Worm (Caenorhabditis elegans) whole organism, L4 larva: ENCODE measurements around the gene tmem-17.

Experiments used
- D1046.2 ChIP-seq: fragments of 200-800 bp; sonication (Bioruptor generic); IDR thresholded peaks from 2 replicates; pipeline ENCODE4 v1.3.6; 2022; ENCODE audit warnings: missing genetic modification characterization, missing compliant biosample characterization
- aly-2 ChIP-seq: sonication (generic microtip); optimal IDR thresholded peaks from 2 replicates; lab custom pipeline; 2018; ENCODE audit warnings: missing biosample characterization, missing genetic modification characterization
- ceh-28 ChIP-seq: fragments of 150-350 bp; optimal IDR thresholded peaks from 2 replicates; lab custom pipeline; 2014; ENCODE audit warnings: missing biosample characterization, missing genetic modification reagents, missing genetic modification characterization
- lin-13 ChIP-seq: fragments of 150-350 bp; optimal IDR thresholded peaks from 2 replicates; lab custom pipeline; 2014; ENCODE audit warnings: missing biosample characterization, missing genetic modification reagents, missing genetic modification characterization
- lsy-2 ChIP-seq, 2 experiments: fragments of 150-350 bp in 1 of 2; sonication (generic microtip) in 1 of 2; optimal IDR thresholded peaks; 2 replicates each; lab custom pipeline; 2014 to 2017; ENCODE audit warnings: missing biosample characterization in 2 of 2, missing genetic modification characterization in 2 of 2
- nhr-48 ChIP-seq: sonication (generic microtip); optimal IDR thresholded peaks from 2 replicates; lab custom pipeline; 2016; ENCODE audit warnings: mild to moderate bottlenecking, missing genetic modification characterization, missing compliant biosample characterization
- pha-4 ChIP-seq, 2 experiments: fragments of 150-350 bp in 1 of 2; fragments of 200-800 bp in 1 of 2; sonication (Bioruptor generic) in 1 of 2; IDR thresholded peaks in 1 of 2; optimal IDR thresholded peaks in 1 of 2; 2 replicates each; pipeline versions ENCODE4 v1.3.6 to Lab custom; 2014 to 2022; ENCODE audit warnings: missing genetic modification characterization in 2 of 2, missing genetic modification reagents in 2 of 2, missing biosample characterization in 1 of 2, missing compliant biosample characterization in 1 of 2
- zag-1 ChIP-seq: fragments of 150-350 bp; optimal IDR thresholded peaks from 2 replicates; lab custom pipeline; 2014; ENCODE audit warnings: missing biosample characterization, missing genetic modification characterization

DNA sequence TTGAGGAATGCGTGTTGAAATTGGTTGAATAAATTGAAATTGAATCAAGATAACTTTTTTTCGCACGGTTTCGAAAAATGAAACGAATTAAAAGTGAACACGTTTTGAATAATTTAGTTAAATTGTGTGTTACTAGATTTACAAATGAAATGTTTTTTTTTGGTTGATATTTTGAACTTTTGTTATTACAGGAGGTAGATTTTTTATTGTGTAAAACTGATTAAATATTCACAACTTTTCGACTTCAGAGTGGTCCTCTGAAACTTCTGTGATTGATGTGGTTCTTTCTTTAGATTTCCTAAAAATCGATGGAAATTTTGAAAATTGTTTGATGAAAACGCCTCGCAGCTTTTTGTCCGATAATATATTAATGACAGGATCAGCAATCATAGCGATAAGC, 6.3 kb downstream of the tmem-17 start, which contains the start of gene ZK418.13:
- TF ChIP-seq D1046.2 (GFP tag; lab: Robert Waterston, UW) = no peak
- no peak for TF ChIP-seq pha-4 (GFP tag; IDR thresholded peaks at IDR 0.05; lab: Robert Waterston, UW)
- TF ChIP-seq pha-4 (tag; optimal IDR thresholded peaks at IDR 0.05; lab: Kevin White, UChicago) = no peak
- TF ChIP-seq zag-1 (tag; lab: Kevin White, UChicago) = no peak
- no peak for TF ChIP-seq lin-13 (GFP tag; lab: Kevin White, UChicago)
- no peak for TF ChIP-seq lsy-2 (tag; optimal IDR thresholded peaks at IDR 0.05; lab: Kevin White, UChicago)
- no peak for TF ChIP-seq aly-2 (tag; lab: Kevin White, UChicago)
- no peak for TF ChIP-seq nhr-48 (tag; lab: Kevin White, UChicago)
- TF ChIP-seq ceh-28 (tag; lab: Kevin White, UChicago) = no peak
